Fruit fly (Drosophila melanogaster) whole organism, prepupa: ENCODE measurements around the gene CG31882.

Experiments
- Blimp-1 ChIP-seq: fragments of 200-800 bp; sonication (Bioruptor generic); optimal IDR thresholded peaks from 3 replicates; lab custom pipeline; 2017; ENCODE audit warnings: missing biosample characterization, missing genetic modification characterization, mild to moderate bottlenecking, moderate library complexity, missing genetic modification reagents
- CG10631 ChIP-seq: fragments of 200-800 bp; sonication (Bioruptor generic); optimal IDR thresholded peaks from 2 replicates; lab custom pipeline; 2016; ENCODE audit warnings: missing biosample characterization, missing genetic modification characterization
- CG10669 ChIP-seq: fragments of 200-800 bp; sonication (Bioruptor generic); optimal IDR thresholded peaks from 3 replicates; lab custom pipeline; 2018; ENCODE audit warnings: missing biosample characterization, mild to moderate bottlenecking, missing genetic modification characterization, moderate library complexity
- CG11762 ChIP-seq: fragments of 200-800 bp; sonication (Bioruptor generic); optimal IDR thresholded peaks from 3 replicates; lab custom pipeline; 2016; ENCODE audit warnings: missing biosample characterization, missing genetic modification characterization; ENCODE audit not compliant: insufficient read depth
- CG11902 ChIP-seq: fragments of 200-800 bp; sonication (Bioruptor generic); optimal IDR thresholded peaks from 3 replicates; lab custom pipeline; 2016; ENCODE audit warnings: missing biosample characterization, missing genetic modification characterization
- CG15336 ChIP-seq: fragments of 200-800 bp; sonication (Bioruptor generic); IDR thresholded peaks from 2 replicates; pipeline ENCODE4 v1.3.6; 2022; ENCODE audit warnings: missing biosample characterization, missing genetic modification characterization
- CG1621 ChIP-seq: fragments of 200-800 bp; sonication (Bioruptor generic); optimal IDR thresholded peaks from 3 replicates; lab custom pipeline; 2018; ENCODE audit warnings: missing biosample characterization, mild to moderate bottlenecking, missing genetic modification characterization
- CG16779 ChIP-seq: fragments of 200-800 bp; sonication (Bioruptor generic); optimal IDR thresholded peaks from 3 replicates; lab custom pipeline; 2017; ENCODE audit warnings: missing biosample characterization, mild to moderate bottlenecking, missing genetic modification characterization
- CG31627 ChIP-seq: fragments of 200-800 bp; sonication (Bioruptor generic); optimal IDR thresholded peaks from 3 replicates; lab custom pipeline; 2016; ENCODE audit warnings: missing biosample characterization, missing genetic modification characterization
- CG32006 ChIP-seq: fragments of 200-800 bp; sonication (Bioruptor generic); optimal IDR thresholded peaks from 3 replicates; lab custom pipeline; 2017; ENCODE audit warnings: missing biosample characterization, mild to moderate bottlenecking, missing genetic modification characterization
- CG34406 ChIP-seq: fragments of 200-800 bp; sonication (Bioruptor generic); optimal IDR thresholded peaks from 3 replicates; lab custom pipeline; 2016; ENCODE audit warnings: missing biosample characterization, missing genetic modification characterization
- CG4318 ChIP-seq: fragments of 200-800 bp; sonication (Bioruptor generic); optimal IDR thresholded peaks from 3 replicates; lab custom pipeline; 2017; ENCODE audit warnings: missing biosample characterization, mild to moderate bottlenecking, missing genetic modification characterization
- CG6163 ChIP-seq: fragments of 200-800 bp; sonication (Bioruptor generic); IDR thresholded peaks from 3 replicates; pipeline ENCODE4 v1.3.6; 2022; ENCODE audit warnings: missing biosample characterization, missing genetic modification characterization
- CG6276 ChIP-seq: fragments of 200-800 bp; sonication (Bioruptor generic); optimal IDR thresholded peaks from 2 replicates; lab custom pipeline; 2017; ENCODE audit warnings: missing biosample characterization, mild to moderate bottlenecking, missing genetic modification characterization
- CG6792 ChIP-seq: fragments of 200-800 bp; sonication (Bioruptor generic); optimal IDR thresholded peaks from 3 replicates; lab custom pipeline; 2016; ENCODE audit warnings: missing biosample characterization, missing genetic modification characterization
- CG6808 ChIP-seq: fragments of 200-800 bp; sonication (Bioruptor generic); optimal IDR thresholded peaks from 3 replicates; lab custom pipeline; 2017; ENCODE audit warnings: missing biosample characterization, missing genetic modification characterization, mild to moderate bottlenecking, moderate library complexity, missing genetic modification reagents
- CG6854 ChIP-seq: fragments of 200-800 bp; sonication (Bioruptor generic); optimal IDR thresholded peaks from 2 replicates; lab custom pipeline; 2017; ENCODE audit warnings: missing biosample characterization, mild to moderate bottlenecking, missing genetic modification characterization
- CG7368 ChIP-seq: fragments of 200-800 bp; sonication (Bioruptor generic); optimal IDR thresholded peaks from 3 replicates; lab custom pipeline; 2016; ENCODE audit warnings: missing biosample characterization, missing genetic modification characterization
- CG8119 ChIP-seq: fragments of 200-800 bp; sonication (Bioruptor generic); IDR thresholded peaks from 3 replicates; pipeline ENCODE4 v1.3.6; 2022; ENCODE audit warnings: missing biosample characterization, missing genetic modification characterization
- CG8319 ChIP-seq: fragments of 200-800 bp; sonication (Bioruptor generic); optimal IDR thresholded peaks from 3 replicates; lab custom pipeline; 2016; ENCODE audit warnings: missing biosample characterization, missing genetic modification characterization
- CG8632 ChIP-seq: fragments of 200-800 bp; sonication (Bioruptor generic); optimal IDR thresholded peaks from 3 replicates; lab custom pipeline; 2016; ENCODE audit warnings: missing biosample characterization, missing genetic modification characterization
- Eip75B ChIP-seq: fragments of 200-800 bp; sonication (Bioruptor generic); optimal IDR thresholded peaks from 3 replicates; lab custom pipeline; 2016; ENCODE audit warnings: missing biosample characterization, missing genetic modification characterization
- Eip78C ChIP-seq: fragments of 200-800 bp; sonication (Bioruptor generic); peaks from one replicate; lab custom pipeline; 2016; ENCODE audit warnings: missing biosample characterization, missing genetic modification characterization
- Eip93F ChIP-seq: fragments of 200-800 bp; sonication (Bioruptor generic); optimal IDR thresholded peaks from 2 replicates; lab custom pipeline; 2016; ENCODE audit warnings: missing biosample characterization, mild to moderate bottlenecking, missing genetic modification characterization
- Hr38 ChIP-seq: sonication (Bioruptor generic); optimal IDR thresholded peaks from 2 replicates; lab custom pipeline; 2016; ENCODE audit warnings: missing biosample characterization, missing genetic modification characterization
- Hr4 ChIP-seq: fragments of 200-800 bp; sonication (Bioruptor generic); optimal IDR thresholded peaks from 3 replicates; lab custom pipeline; 2016; ENCODE audit warnings: missing biosample characterization, missing genetic modification characterization
- Lpt ChIP-seq: fragments of 200-800 bp; sonication (Bioruptor generic); optimal IDR thresholded peaks from 3 replicates; lab custom pipeline; 2016; ENCODE audit warnings: missing biosample characterization, missing genetic modification characterization
- OdsH ChIP-seq: fragments of 200-800 bp; sonication (Bioruptor generic); optimal IDR thresholded peaks from 3 replicates; lab custom pipeline; 2016; ENCODE audit warnings: missing biosample characterization, missing genetic modification characterization
- Smox ChIP-seq: fragments of 200-800 bp; sonication (Bioruptor generic); optimal IDR thresholded peaks from 3 replicates; lab custom pipeline; 2016; ENCODE audit warnings: missing biosample characterization, missing genetic modification characterization
- achi ChIP-seq: fragments of 200-800 bp; sonication (Bioruptor generic); optimal IDR thresholded peaks from 3 replicates; lab custom pipeline; 2016; ENCODE audit warnings: missing biosample characterization, missing genetic modification characterization
- acj6 ChIP-seq: fragments of 200-800 bp; sonication (Bioruptor generic); optimal IDR thresholded peaks from 3 replicates; lab custom pipeline; 2016; ENCODE audit warnings: missing biosample characterization, missing genetic modification characterization
- cyc ChIP-seq: fragments of 200-800 bp; sonication (Bioruptor generic); optimal IDR thresholded peaks from 3 replicates; lab custom pipeline; 2016; ENCODE audit warnings: missing biosample characterization, missing genetic modification characterization
- dac ChIP-seq: fragments of 200-800 bp; sonication (Bioruptor generic); optimal IDR thresholded peaks from 2 replicates; lab custom pipeline; 2017; ENCODE audit warnings: missing biosample characterization, mild to moderate bottlenecking, missing genetic modification characterization
- dsx ChIP-seq: fragments of 200-800 bp; optimal IDR thresholded peaks from 3 replicates; lab custom pipeline; 2019; ENCODE audit warnings: missing biosample characterization, mild to moderate bottlenecking, missing genetic modification characterization, moderate library complexity; ENCODE audit not compliant: poor library complexity, severe bottlenecking
- eg ChIP-seq: fragments of 200-800 bp; sonication (Bioruptor generic); IDR thresholded peaks from 3 replicates; pipeline ENCODE4 v1.3.6; 2022; ENCODE audit warnings: missing biosample characterization, missing genetic modification characterization
- fd59A ChIP-seq: fragments of 200-800 bp; sonication (Bioruptor generic); optimal IDR thresholded peaks from 2 replicates; lab custom pipeline; 2017; ENCODE audit warnings: missing biosample characterization, mild to moderate bottlenecking, missing genetic modification characterization, missing genetic modification reagents
- fd85E ChIP-seq: fragments of 200-800 bp; sonication (Bioruptor generic); optimal IDR thresholded peaks from 3 replicates; lab custom pipeline; 2016; ENCODE audit warnings: missing biosample characterization, missing genetic modification characterization
- net ChIP-seq: fragments of 200-800 bp; sonication (Bioruptor generic); optimal IDR thresholded peaks from 3 replicates; lab custom pipeline; 2016; ENCODE audit warnings: missing biosample characterization, missing genetic modification characterization
- pdm3 ChIP-seq: fragments of 200-800 bp; sonication (Bioruptor generic); optimal IDR thresholded peaks from 3 replicates; lab custom pipeline; 2016; ENCODE audit warnings: missing biosample characterization, missing genetic modification characterization
- salr ChIP-seq, 2 experiments: fragments of 200-800 bp; sonication (Bioruptor generic); optimal IDR thresholded peaks; 3 replicates each; lab custom pipeline; 2016 to 2018; ENCODE audit warnings: missing biosample characterization in 2 of 2, missing genetic modification characterization in 2 of 2, mild to moderate bottlenecking in 1 of 2
- spab ChIP-seq: fragments of 200-800 bp; sonication (Bioruptor generic); optimal IDR thresholded peaks from 2 replicates; lab custom pipeline; 2017; ENCODE audit warnings: missing biosample characterization, mild to moderate bottlenecking, missing genetic modification characterization, missing genetic modification reagents
- svp ChIP-seq: fragments of 200-800 bp; sonication (Bioruptor generic); peaks from one replicate; lab custom pipeline; 2016; ENCODE audit warnings: missing biosample characterization, missing genetic modification characterization
- vri ChIP-seq: fragments of 200-800 bp; sonication (Bioruptor generic); optimal IDR thresholded peaks from 3 replicates; lab custom pipeline; 2016; ENCODE audit warnings: missing biosample characterization, mild to moderate bottlenecking, missing genetic modification characterization

The CG31882 gene

DNA sequence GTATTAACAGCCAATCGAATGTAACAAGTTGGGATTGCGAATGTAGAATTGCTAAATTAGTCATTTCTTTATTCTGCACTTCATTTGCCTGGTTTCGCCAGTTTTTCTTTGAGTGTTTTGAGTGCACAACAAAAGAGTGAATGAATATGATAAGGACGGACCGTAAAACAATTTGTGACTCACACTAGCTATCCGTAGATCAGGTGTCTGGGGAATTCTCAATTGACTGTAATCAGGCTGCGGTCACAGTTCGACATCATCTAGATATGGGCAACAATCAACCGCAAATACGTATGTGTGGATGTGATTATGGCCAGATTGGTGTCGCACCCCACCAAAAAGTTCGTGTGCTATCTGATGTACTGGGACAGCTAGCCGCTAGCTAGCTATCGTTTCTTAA is 5.2 kb downstream of the CG31882 start:
- TF ChIP-seq vri (GFP tag; lab: Kevin White, UChicago): peak; percentile 66
- no peak for TF ChIP-seq CG11902 (GFP tag; lab: Kevin White, UChicago)
- peak; percentile 66 for TF ChIP-seq svp (GFP tag; lab: Kevin White, UChicago)
- TF ChIP-seq Eip78C (GFP tag; lab: Kevin White, UChicago): peak; percentile 46

DNA sequence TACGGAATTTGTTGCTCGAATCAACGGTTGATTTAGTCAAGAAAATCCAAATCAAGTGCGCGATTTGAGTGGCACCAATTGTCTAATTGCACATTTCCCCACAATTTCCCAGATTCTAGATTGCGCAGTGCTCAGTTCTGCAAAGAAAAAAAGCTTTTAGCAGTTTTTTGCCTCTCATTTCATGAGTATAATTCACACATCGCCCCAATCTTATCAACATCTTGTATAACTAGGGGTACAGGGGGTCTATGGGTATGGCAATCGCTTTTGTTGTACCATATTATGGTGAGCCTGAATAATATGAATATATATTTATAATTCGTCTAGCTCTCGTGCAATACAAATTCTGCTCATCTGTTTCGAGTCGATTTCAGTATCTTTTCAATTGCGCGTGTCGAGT is 6.2 kb downstream of the CG31882 start:
- TF ChIP-seq vri (GFP tag; lab: Kevin White, UChicago) (peak; percentile 77), CG8632 (no peak), CG6808 (no peak), Eip75B (no peak), CG1621 (tag; lab: Kevin White, UChicago) (no peak), acj6 (GFP tag; lab: Kevin White, UChicago) (no peak), net (GFP tag; lab: Kevin White, UChicago) (no peak), Eip93F (GFP tag; lab: Kevin White, UChicago) (no peak), svp (GFP tag; lab: Kevin White, UChicago) (peak; percentile 85), CG6163 (GFP tag; lab: Robert Waterston, UW) (no peak)

DNA sequence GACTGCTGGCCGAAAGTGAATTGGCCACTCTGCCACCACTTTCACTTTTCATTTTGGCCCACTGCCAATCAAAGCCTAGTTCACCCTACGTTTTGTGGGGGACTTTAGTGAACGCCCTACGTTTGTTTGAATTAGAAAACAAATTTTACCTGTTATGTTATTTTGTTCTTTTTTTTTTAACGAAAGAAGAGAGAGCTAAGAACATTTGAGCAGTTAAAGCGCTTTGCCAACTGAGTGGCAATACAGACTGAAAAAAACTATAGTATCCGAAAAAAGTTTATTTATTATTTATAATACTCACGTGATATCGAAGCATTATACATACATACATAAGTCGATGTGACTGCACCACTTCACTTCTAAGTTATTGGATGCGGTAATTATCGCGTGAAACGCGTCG is 7.2 kb downstream of the CG31882 start:
- TF ChIP-seq CG15336: peak; percentile 54; the same call in 1 of the 2 replicates
- TF ChIP-seq CG10669: no peak
- TF ChIP-seq salr (GFP tag; optimal IDR thresholded peaks at IDR 0.05; lab: Kevin White, UChicago): peak in 1 of 2 experiments; percentile 12
- peak; percentile 58 for TF ChIP-seq CG4318 (GFP tag; lab: Kevin White, UChicago)
- TF ChIP-seq CG6163 (GFP tag; lab: Robert Waterston, UW): peak; percentile 16; the same call in 1 of the 3 replicates
- peak; percentile 23 for TF ChIP-seq pdm3 (GFP tag; lab: Kevin White, UChicago)
- peak; percentile 69 for TF ChIP-seq CG8119 (GFP tag; lab: Robert Waterston, UW)
- TF ChIP-seq Lpt: peak; percentile 25
- peak; percentile 83 for TF ChIP-seq CG32006 (GFP tag; lab: Kevin White, UChicago)
- TF ChIP-seq Eip78C (GFP tag; lab: Kevin White, UChicago): peak; percentile 68
- no peak for TF ChIP-seq Hr38
- peak; percentile 23 for TF ChIP-seq net (GFP tag; lab: Kevin White, UChicago)
- TF ChIP-seq CG6276 (GFP tag; lab: Kevin White, UChicago): peak; percentile 22
- peak; percentile 85 for TF ChIP-seq Hr4 (GFP tag; lab: Kevin White, UChicago)
- TF ChIP-seq eg (GFP tag; lab: Robert Waterston, UW): peak; percentile 55; the same call in 2 of the 3 replicates
- peak; percentile 28 for TF ChIP-seq OdsH (GFP tag; lab: Kevin White, UChicago)
- no peak for TF ChIP-seq cyc (GFP tag; lab: Kevin White, UChicago)
- TF ChIP-seq svp (GFP tag; lab: Kevin White, UChicago): peak; percentile 23
- no peak for TF ChIP-seq spab
- TF ChIP-seq CG10631: no peak
- peak; percentile 37 for TF ChIP-seq dac (GFP tag; lab: Kevin White, UChicago)

DNA sequence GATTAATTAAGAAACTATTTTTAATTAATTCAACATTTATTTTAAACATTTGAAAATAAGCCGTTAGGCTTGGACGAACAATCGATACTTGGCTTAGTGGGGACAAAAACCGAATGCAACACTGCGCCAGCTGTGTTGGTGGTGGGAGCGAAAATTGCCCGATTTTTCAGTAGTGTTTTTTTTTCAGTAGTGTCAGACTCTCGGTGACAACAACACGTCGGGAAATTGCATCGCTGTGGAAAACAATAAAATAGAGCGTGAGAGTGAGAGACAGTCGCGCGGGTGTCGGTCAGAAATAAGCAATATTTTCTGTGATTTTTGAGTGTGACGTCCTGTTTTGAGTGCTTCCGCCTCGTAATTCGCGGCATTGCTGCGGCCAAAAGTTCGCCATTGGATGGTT is 8.4 kb downstream of the CG31882 start:
- TF ChIP-seq CG6854 (GFP tag; lab: Kevin White, UChicago) (no peak), CG31627 (GFP tag; lab: Kevin White, UChicago) (peak; percentile 32), CG8319 (GFP tag; lab: Kevin White, UChicago) (no peak), CG7368 (no peak), dsx (GFP tag; lab: Kevin White, UChicago) (no peak), Lpt (no peak), fd59A (no peak), CG34406 (GFP tag; lab: Kevin White, UChicago) (peak; percentile 11), CG6792 (peak; percentile 4), CG11762 (GFP tag; lab: Kevin White, UChicago) (no peak), spab (no peak), Eip93F (GFP tag; lab: Kevin White, UChicago) (no peak), CG8632 (no peak), CG11902 (GFP tag; lab: Kevin White, UChicago) (no peak), CG10669 (no peak), CG16779 (peak; percentile 49), Blimp-1 (GFP tag; lab: Kevin White, UChicago) (no peak), achi (GFP tag; lab: Kevin White, UChicago) (peak; percentile 67), OdsH (GFP tag; lab: Kevin White, UChicago) (peak; percentile 18), eg (GFP tag; lab: Robert Waterston, UW) (peak; percentile 71), Smox (GFP tag; lab: Kevin White, UChicago) (peak; percentile 21), CG8119 (GFP tag; lab: Robert Waterston, UW) (peak; percentile 35; the same call in 1 of the 3 replicates), CG6808 (no peak), dac (GFP tag; lab: Kevin White, UChicago) (no peak), svp (GFP tag; lab: Kevin White, UChicago) (peak; percentile 67), salr (GFP tag; optimal IDR thresholded peaks at IDR 0.05; lab: Kevin White, UChicago) (peak in 1 of 2 experiments; percentile 16), Hr38 (no peak), fd85E (GFP tag; lab: Kevin White, UChicago) (no peak), CG15336 (peak; percentile 45; the same call in 1 of the 2 replicates)
